Fruit fly (Drosophila melanogaster): Measurements from ENCODE around the gene Cubn2.

Cubn2 gene

dm6 chr3L:11815220-11815797, 754 bp upstream of the Cubn2 start, which contains the start of gene CG14130 (continued):
- TF ChIP-seq CG34376 (GFP tag; optimal IDR thresholded peaks at IDR 0.05) (no peak), lab (GFP tag; optimal IDR thresholded peaks at IDR 0.05) (no peak), Aef1 (GFP tag; IDR thresholded peaks at IDR 0.05) (no peak), Hr51 (GFP tag; optimal IDR thresholded peaks at IDR 0.05) (no peak), insv (GFP tag; optimal IDR thresholded peaks at IDR 0.05) (no peak), vvl (GFP tag; IDR thresholded peaks at IDR 0.05) (0 out of 2 replicates have a peak, but pooled peaks have one; percentile 37), CG3407 (GFP tag; optimal IDR thresholded peaks at IDR 0.05) (no peak), HmgZ (tag; optimal IDR thresholded peaks at IDR 0.05) (peak; percentile 56), CG14710 (tag; optimal IDR thresholded peaks at IDR 0.05) (peak; percentile 42), en (GFP tag; optimal IDR thresholded peaks at IDR 0.05) (no peak), trem (tag; optimal IDR thresholded peaks at IDR 0.05) (peak; percentile 56), Sry-β (GFP tag; optimal IDR thresholded peaks at IDR 0.05) (no peak), Scr (GFP tag; IDR thresholded peaks at IDR 0.05; ENCODE audit: partially characterized antibody) (peak; percentile 90), chm (GFP tag; IDR thresholded peaks at IDR 0.05) (no peak), CG3995 (GFP tag; optimal IDR thresholded peaks at IDR 0.05) (peak; percentile 98), jing (GFP tag; optimal IDR thresholded peaks at IDR 0.05) (no peak), CG10979 (tag; optimal IDR thresholded peaks at IDR 0.05) (no peak), CG14860 (GFP tag; IDR thresholded peaks at IDR 0.05; ENCODE audit: partially characterized antibody) (peak; percentile 91), CG18599 (GFP tag; optimal IDR thresholded peaks at IDR 0.05) (no peak), B-H1 (GFP tag; IDR thresholded peaks at IDR 0.05) (no peak), CG17385 (GFP tag; optimal IDR thresholded peaks at IDR 0.05) (no peak), CG34422 (GFP tag; IDR thresholded peaks at IDR 0.05) (peak; percentile 56; the same call in 1 of the 3 replicates), CG16813 (GFP tag; IDR thresholded peaks at IDR 0.05; ENCODE audit: partially characterized antibody) (peak; percentile 90), mirr (GFP tag; optimal IDR thresholded peaks at IDR 0.05) (no peak), CG2202 (tag; optimal IDR thresholded peaks at IDR 0.05) (no peak), Lhr (GFP tag; optimal IDR thresholded peaks at IDR 0.05) (no peak), z (GFP tag; IDR thresholded peaks at IDR 0.05) (no peak), YL-1 (GFP tag; optimal IDR thresholded peaks at IDR 0.05) (peak; percentile 6), chinmo (GFP tag; IDR thresholded peaks at IDR 0.05; ENCODE audit: partially characterized antibody) (peak; percentile 92), CG6765 (GFP tag; optimal IDR thresholded peaks at IDR 0.05) (no peak), tna (GFP tag; IDR thresholded peaks at IDR 0.05; ENCODE audit: partially characterized antibody) (peak; percentile 92), zen2 (GFP tag; IDR thresholded peaks at IDR 0.05; ENCODE audit: partially characterized antibody) (peak; percentile 96), CG16779 (GFP tag; IDR thresholded peaks at IDR 0.05) (no peak), pzg (GFP tag; optimal IDR thresholded peaks at IDR 0.05) (peak; percentile 79), Dfd (GFP tag; optimal IDR thresholded peaks at IDR 0.05) (no peak), hb (GFP tag; IDR thresholded peaks at IDR 0.05; ENCODE audit: partially characterized antibody) (peak; percentile 87), phol (tag; optimal IDR thresholded peaks at IDR 0.05) (peak; percentile 1), Doc3 (GFP tag; IDR thresholded peaks at IDR 0.05; ENCODE audit: partially characterized antibody) (peak; percentile 89), NK7.1 (GFP tag; optimal IDR thresholded peaks at IDR 0.05) (no peak), CG4617 (GFP tag; optimal IDR thresholded peaks at IDR 0.05; ENCODE audit: borderline replicate concordance) (peak; percentile 22), CG17912 (GFP tag; optimal IDR thresholded peaks at IDR 0.05) (no peak), amos (GFP tag; IDR thresholded peaks at IDR 0.05; ENCODE audit: partially characterized antibody) (peak; percentile 91), Vsx1 (GFP tag; optimal IDR thresholded peaks at IDR 0.05) (no peak), Ets65A (GFP tag) (no peak), CG10321 (GFP tag; IDR thresholded peaks at IDR 0.05) (no peak), inv (GFP tag; IDR thresholded peaks at IDR 0.05; ENCODE audit: partially characterized antibody) (peak; percentile 79), scrt (GFP tag; optimal IDR thresholded peaks at IDR 0.05) (peak; percentile 98), gfzf (GFP tag; optimal IDR thresholded peaks at IDR 0.05) (peak; percentile 18)
